Fruit fly (Drosophila melanogaster) whole organism: ENCODE results near the gene slif.

Experiments used
- CG8478 ChIP-seq: fragments of >200 bp; optimal IDR thresholded peaks from 2 replicates; lab custom pipeline; 2018; ENCODE audit warnings: inconsistent platforms
- Dll ChIP-seq: fragments of >200 bp; optimal IDR thresholded peaks from 2 replicates; lab custom pipeline; 2017
- EcR ChIP-seq, 2 experiments: fragments of >200 bp; optimal IDR thresholded peaks; 2 replicates each; lab custom pipeline; 2017; ENCODE audit warnings: missing biosample characterization in 2 of 2, missing genetic modification characterization in 2 of 2, missing genetic modification reagents in 2 of 2
- pan ChIP-seq: fragments of >200 bp; optimal IDR thresholded peaks from 2 replicates; lab custom pipeline; 2017
- psq ChIP-seq: fragments of >200 bp; optimal IDR thresholded peaks from 2 replicates; lab custom pipeline; 2017
- usp ChIP-seq: fragments of >200 bp; optimal IDR thresholded peaks from 2 replicates; lab custom pipeline; 2017; ENCODE audit warnings: missing biosample characterization, missing genetic modification characterization, mixed read lengths

slif gene

DNA sequence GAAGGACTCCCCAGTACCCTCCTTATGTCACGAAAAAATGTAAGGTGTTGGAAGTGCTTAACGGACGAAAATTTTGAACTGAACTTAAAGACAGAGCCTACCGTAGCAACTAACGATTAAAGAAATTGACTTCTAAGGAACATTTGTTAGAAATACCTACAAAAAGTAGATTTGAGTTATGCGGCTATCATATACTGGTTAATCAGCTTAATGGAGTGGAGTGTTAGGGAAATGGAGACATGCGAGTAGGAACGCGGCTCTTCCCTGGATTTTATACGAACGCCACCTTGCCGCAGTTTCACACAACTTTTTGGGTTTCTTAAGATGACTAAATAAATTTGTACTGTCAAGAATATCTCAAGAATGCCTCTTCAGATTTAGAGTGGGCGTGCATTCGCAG is 27.4 kb upstream of the slif start, which contains the start of gene CG32462:
Gene CG32462 (minus strand): TSS at position 101 of the 400 bp plus-strand sequence.
- TF ChIP-seq EcR (GFP tag; optimal IDR thresholded peaks at IDR 0.05; lab: Kevin White, UChicago) (no peak), usp (GFP tag; lab: Kevin White, UChicago) (no peak), psq (lab: Kevin White, UChicago) (no peak), Dll (lab: Kevin White, UChicago) (no peak), CG8478 (lab: Kevin White, UChicago) (no peak), pan (lab: Kevin White, UChicago) (no peak)

DNA sequence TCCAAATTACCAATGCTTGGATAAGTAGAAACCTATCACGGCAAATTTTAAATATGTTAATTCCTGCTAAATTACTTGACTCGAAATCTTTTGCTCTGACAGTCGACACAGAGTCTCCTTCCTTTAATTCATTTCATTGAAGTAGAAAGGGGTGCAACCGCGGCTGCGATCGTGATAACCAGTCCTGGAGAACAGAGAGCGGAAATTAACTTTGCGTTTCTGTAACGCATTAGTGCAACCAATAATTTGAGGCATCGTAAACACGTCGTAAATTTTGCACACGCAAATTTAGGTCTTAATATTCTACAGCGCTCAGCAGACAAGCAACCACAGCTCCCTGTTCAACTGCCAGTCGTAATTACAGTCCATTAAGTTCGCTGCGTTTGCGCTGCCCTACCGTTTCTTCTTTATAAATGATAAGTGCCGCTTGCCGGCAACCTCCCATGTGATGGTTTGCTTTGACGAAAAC is 24.8 kb upstream of the slif start, which contains the start of gene CG32459:
Gene CG32459 (minus strand): TSS at position 51 of the 469 bp plus-strand sequence.
- TF ChIP-seq usp (GFP tag; lab: Kevin White, UChicago) (no peak), Dll (lab: Kevin White, UChicago) (peak; percentile 60), psq (lab: Kevin White, UChicago) (no peak), CG8478 (lab: Kevin White, UChicago) (no peak), pan (lab: Kevin White, UChicago) (no peak), EcR (GFP tag; optimal IDR thresholded peaks at IDR 0.05; lab: Kevin White, UChicago) (no peak)

DNA sequence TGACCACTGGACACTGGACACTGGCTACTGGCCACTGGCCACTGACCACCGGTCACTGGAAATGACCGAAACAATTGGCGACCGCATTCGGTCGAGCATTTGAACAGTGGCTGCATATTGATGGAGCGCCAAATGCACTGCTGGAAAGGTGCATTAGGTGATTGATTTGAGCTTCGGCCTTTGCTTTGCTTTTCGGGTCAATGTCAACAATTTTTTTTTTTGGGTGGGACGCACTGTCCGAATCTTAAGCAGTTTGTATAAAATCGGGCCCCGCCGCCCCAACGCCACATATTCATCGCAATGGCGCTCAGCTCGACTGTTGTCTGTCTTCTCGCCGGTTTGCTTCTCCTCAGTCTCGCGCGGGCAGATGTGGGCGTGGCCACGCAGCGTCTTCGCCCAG is 20.4 kb upstream of the slif start, which contains the start of gene CG13239:
Gene CG13239 (plus strand): TSS at position 301 of the 400 bp plus-strand sequence.
- TF ChIP-seq Dll (lab: Kevin White, UChicago) (no peak), EcR (GFP tag; optimal IDR thresholded peaks at IDR 0.05; lab: Kevin White, UChicago) (no peak), CG8478 (lab: Kevin White, UChicago) (no peak), usp (GFP tag; lab: Kevin White, UChicago) (no peak), psq (lab: Kevin White, UChicago) (no peak), pan (lab: Kevin White, UChicago) (no peak)

DNA sequence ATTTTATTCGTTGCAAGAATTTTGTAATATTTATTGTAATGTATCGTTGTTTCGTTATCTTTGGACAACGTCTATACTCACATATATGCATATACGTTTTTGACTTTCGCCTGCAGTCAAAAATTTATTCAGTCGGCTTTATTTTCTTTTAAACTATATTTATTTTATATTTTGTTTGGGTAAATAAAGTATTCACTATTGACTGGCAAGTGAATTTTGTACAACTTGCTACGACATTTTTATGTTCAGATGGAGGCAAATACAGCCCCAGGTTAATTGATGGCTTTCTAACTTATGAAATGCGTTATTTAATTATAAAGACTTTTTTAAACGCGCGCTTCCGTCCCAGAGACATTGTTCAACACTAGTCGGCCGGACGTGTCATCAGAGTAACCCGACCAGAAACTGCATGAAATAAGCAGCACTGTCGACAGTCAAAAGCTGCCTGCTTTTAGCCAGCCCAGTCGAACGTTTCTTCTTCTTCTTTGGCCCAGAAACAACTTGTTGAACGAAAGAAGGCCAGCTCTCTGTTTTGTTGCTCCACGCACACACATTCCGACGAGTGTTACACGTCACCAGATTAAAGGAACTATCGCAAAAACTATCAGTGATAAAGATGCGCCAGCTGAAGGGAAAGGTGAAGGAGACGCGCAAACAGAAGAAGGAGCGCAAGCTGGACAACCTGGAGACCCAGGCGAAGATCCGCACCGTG is 17.3 kb upstream of the slif start, which contains the start of gene CG33169:
Gene CG33169 (plus strand): TSS at position 498 of the 712 bp plus-strand sequence.
- TF ChIP-seq pan (lab: Kevin White, UChicago) (no peak), Dll (lab: Kevin White, UChicago) (no peak), psq (lab: Kevin White, UChicago) (no peak), usp (GFP tag; lab: Kevin White, UChicago) (no peak), CG8478 (lab: Kevin White, UChicago) (no peak), EcR (GFP tag; optimal IDR thresholded peaks at IDR 0.05; lab: Kevin White, UChicago) (no peak)

DNA sequence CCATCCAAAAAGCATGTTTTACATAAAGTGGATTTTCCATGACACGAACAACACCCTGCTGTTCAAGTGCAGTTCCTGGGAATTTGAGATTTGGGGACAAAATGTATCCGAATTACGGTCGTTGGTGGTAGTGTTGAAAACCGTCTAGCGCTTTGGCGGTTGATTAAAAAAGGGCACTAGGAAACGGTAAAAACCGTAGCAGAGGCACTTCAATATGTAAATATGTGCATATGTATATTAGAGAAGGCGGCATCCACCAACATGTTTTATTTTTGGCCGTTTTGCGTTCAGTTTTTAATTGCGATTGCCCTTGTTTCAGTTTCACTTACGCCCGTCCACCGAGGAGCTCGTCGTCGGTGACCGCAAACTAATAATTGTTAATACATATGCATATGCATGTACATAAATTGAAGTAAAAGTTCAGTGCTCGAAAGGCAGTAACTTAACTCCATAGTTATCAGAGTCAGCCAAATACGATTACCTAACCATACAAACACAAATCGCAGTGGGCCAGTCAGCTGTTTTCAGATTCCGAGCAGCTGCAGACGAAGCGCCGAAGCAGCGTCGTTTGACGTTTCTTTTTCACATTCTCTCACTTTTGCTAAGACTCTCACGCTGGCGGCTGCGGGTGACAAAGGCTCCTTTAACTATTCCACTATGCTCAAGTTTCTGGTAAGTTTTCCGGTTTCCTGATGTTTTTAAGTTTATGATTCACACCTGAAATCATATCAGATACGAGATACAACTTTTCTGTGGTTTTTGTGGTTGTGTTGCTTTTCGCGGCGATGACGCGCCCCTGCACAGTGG is 16.4 kb upstream of the slif start, which contains the start of gene CG33170:
Gene CG33170 (plus strand): TSS at position 347 of the 807 bp plus-strand sequence.
- no peak for TF ChIP-seq Dll (lab: Kevin White, UChicago)

DNA sequence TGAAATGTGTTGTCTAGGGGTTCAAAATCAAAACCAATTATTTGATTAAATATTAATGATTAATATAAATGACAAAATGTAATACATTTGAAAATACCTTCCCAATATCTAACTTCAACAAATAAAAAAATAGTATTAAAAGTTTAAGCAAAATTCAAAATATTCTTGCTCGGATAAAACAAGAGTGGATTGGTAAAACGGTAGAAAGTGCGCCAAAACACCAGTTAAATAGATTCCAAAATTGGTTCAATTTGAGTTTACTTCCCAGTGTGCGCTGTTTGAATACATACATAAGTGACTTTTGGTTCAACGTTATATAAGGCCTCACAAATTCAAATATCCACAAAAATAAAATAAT is 15.8 kb upstream of the slif start:
- TF ChIP-seq Dll (lab: Kevin White, UChicago) (no peak), usp (GFP tag; lab: Kevin White, UChicago) (no peak), CG8478 (lab: Kevin White, UChicago) (no peak), pan (lab: Kevin White, UChicago) (no peak), EcR (GFP tag; optimal IDR thresholded peaks at IDR 0.05; lab: Kevin White, UChicago) (no peak), psq (lab: Kevin White, UChicago) (no peak)

DNA sequence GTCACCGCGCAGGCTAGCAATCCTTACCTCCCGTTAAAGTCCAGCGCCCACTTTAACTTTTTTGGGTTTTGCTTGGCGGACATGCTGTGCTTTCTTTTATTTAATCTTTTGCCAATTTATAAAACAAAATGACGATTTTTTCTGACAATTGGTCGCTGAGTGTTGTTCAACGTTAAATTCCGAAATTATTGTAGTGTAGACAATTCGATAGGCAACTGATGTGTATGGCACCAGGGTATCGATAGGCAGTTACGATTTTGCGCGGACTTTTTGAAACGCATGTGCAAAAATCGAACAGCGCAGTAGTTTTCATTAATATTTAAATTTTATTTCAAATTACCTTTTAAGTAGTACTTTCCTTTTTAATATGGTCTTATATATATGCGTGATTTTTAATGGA is 12.8 kb upstream of the slif start, which contains the start of gene EMC4:
Gene EMC4 (minus strand): TSS at position 174 of the 400 bp plus-strand sequence.
- TF ChIP-seq psq (lab: Kevin White, UChicago) (no peak), pan (lab: Kevin White, UChicago) (no peak), Dll (lab: Kevin White, UChicago) (no peak), CG8478 (lab: Kevin White, UChicago) (no peak), usp (GFP tag; lab: Kevin White, UChicago) (no peak), EcR (GFP tag; optimal IDR thresholded peaks at IDR 0.05; lab: Kevin White, UChicago) (no peak)

DNA sequence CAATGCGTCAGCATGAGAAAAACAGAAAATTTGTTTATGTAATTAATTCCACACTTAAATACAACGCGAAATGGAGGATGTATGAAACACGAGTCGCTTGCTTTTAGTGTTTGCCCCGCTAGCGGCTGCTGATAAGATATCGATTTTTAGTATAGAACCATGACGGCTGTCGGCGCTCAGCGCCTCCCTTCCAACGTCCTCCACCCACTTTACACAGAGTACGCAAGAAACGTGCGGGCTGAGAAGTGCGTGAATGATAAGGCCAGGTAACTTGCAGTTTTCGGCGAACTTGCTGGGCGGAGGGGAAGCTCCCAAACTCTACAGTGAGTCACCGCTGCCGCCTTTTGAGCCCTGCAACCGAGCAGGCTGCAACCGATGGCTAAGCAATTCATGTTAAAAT is 10.5 kb upstream of the slif start:
- TF ChIP-seq CG8478 (lab: Kevin White, UChicago) (no peak), Dll (lab: Kevin White, UChicago) (no peak), pan (lab: Kevin White, UChicago) (no peak)

DNA sequence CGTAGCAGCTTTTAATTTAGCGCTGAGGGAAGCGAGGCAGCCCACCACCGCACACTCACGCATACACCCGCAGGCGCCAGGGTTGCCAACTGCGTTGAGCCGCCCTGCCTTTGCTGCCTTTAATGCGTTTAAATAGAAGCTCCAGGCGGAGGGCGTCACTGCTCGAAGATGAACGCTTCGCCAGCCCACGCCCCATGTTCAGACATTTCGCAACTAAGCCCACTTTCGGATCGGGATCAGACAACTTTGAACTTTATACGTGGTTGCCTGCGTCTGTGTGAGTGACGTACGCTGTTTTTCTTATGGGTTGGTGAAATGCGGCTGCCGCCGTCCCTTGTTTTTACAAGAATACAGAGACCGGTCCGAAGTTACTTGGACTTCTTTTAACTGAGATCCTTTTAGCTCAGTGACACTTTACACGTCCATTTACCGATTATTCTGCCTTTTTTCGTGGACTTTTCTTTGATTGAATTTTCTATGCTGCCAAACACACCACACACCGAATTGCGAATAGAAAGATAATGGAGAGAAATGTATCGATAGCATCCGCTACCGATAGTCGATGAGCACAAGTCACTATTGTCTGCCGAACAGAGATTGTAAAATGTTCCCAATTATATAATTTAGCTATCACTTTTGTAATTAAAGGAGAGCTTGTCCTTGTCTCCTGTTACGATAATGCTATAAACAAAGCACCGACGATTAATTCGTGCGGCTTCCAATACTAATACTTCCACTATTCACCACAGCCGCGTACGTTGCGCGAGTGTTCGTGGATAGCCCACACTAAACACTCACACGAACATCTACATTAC is 9.6 kb upstream of the slif start:
- TF ChIP-seq pan (lab: Kevin White, UChicago) (peak; percentile 54), psq (lab: Kevin White, UChicago) (no peak)

DNA sequence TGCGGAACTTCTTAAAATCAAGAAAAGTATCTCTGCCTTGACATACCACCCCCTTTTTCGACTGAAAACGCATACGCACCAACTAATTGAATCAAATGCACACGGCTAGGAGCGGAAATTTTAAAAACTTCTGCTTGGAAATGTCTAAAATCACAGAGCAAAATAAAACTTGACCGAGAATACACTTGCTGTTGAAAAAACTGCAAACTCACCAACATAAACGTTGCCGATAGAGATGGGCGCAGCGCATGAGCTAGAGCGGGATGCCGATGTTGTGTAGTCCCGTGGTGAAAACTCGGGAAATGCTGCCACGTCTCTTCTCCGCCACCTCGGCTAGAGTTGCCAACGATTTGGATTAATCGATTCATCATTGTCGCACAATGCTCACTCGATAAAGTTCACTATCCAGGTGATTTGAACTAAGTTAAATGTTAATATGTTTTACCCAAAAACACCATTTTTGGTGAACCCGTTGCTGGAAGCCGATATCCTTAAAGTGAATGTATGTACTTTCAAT is 8.9 kb upstream of the slif start, which contains the start of the genes CG11109 and Arf1:
Gene CG11109 (plus strand): TSS at position 356 of the 517 bp plus-strand sequence.
Gene Arf1 (minus strand): TSS at position 387 of the 517 bp plus-strand sequence.
- no peak for TF ChIP-seq psq (lab: Kevin White, UChicago)
- no peak for TF ChIP-seq pan (lab: Kevin White, UChicago)
- no peak for TF ChIP-seq usp (GFP tag; lab: Kevin White, UChicago)
- TF ChIP-seq EcR (GFP tag; optimal IDR thresholded peaks at IDR 0.05; lab: Kevin White, UChicago), result no peak
- TF ChIP-seq Dll (lab: Kevin White, UChicago), result no peak
- no peak for TF ChIP-seq CG8478 (lab: Kevin White, UChicago)
